Fruit fly (Drosophila melanogaster): ENCODE data around the gene pll.

The pll gene

dm6 chr3R:27208724-27209343, 44.1 kb downstream of the pll start (continued):
- TF ChIP-seq ase (GFP tag; IDR thresholded peaks at IDR 0.05) (peak; percentile 52; the same call in 1 of the 3 replicates), CG31441 (GFP tag; IDR thresholded peaks at IDR 0.05) (peak; percentile 22; the same call in 1 of the 2 replicates), CG5953 (GFP tag; IDR thresholded peaks at IDR 0.05) (peak; percentile 59; the same call in 1 of the 2 replicates), NK7.1 (GFP tag; optimal IDR thresholded peaks at IDR 0.05) (peak; percentile 27), Antp (GFP tag; optimal IDR thresholded peaks at IDR 0.05) (peak; percentile 1), twi (tag; optimal IDR thresholded peaks at IDR 0.05) (no peak), Sox102F (GFP tag; optimal IDR thresholded peaks at IDR 0.05) (peak; percentile 12), CG8478 (optimal IDR thresholded peaks at IDR 0.05) (no peak), Hr3 (GFP tag; optimal IDR thresholded peaks at IDR 0.05) (no peak), H15 (GFP tag; IDR thresholded peaks at IDR 0.05) (no peak), Mes4 (GFP tag; optimal IDR thresholded peaks at IDR 0.05) (peak; percentile 37), row (GFP tag; IDR thresholded peaks at IDR 0.05) (no peak), Opbp (GFP tag; IDR thresholded peaks at IDR 0.05; ENCODE audit: partially characterized antibody) (no peak), scrt (GFP tag; optimal IDR thresholded peaks at IDR 0.05) (no peak), tgo (GFP tag; IDR thresholded peaks at IDR 0.05) (no peak; the same call in 2 of the 3 replicates), gem (tag; optimal IDR thresholded peaks at IDR 0.05) (peak; percentile 57), aop (GFP tag; IDR thresholded peaks at IDR 0.05) (no peak), CG1024 (GFP tag; IDR thresholded peaks at IDR 0.05) (peak; percentile 40; the same call in 1 of the 2 replicates), pros (GFP tag; optimal IDR thresholded peaks at IDR 0.05) (no peak), h (optimal IDR thresholded peaks at IDR 0.05) (no peak), CG9817 (tag; optimal IDR thresholded peaks at IDR 0.05) (no peak), MTF-1 (GFP tag; optimal IDR thresholded peaks at IDR 0.05; ENCODE audit: borderline replicate concordance) (peak; percentile 46), CG2875 (GFP tag; optimal IDR thresholded peaks at IDR 0.05) (peak; percentile 66), CG11695 (GFP tag; IDR thresholded peaks at IDR 0.05) (peak; percentile 58; the same call in 1 of the 3 replicates), Nf-YA (GFP tag; IDR thresholded peaks at IDR 0.05) (peak; percentile 64), Lim3 (GFP tag; IDR thresholded peaks at IDR 0.05) (no peak), Kr (GFP tag; optimal IDR thresholded peaks at IDR 0.05) (no peak), Hr51 (GFP tag; optimal IDR thresholded peaks at IDR 0.05) (peak in 1 of 2 experiments; percentile 24), danr (GFP tag; IDR thresholded peaks at IDR 0.05) (no peak), toy (GFP tag; IDR thresholded peaks at IDR 0.05) (no peak), Hr39 (optimal IDR thresholded peaks at IDR 0.05) (no peak), pho (GFP tag; optimal IDR thresholded peaks at IDR 0.05) (peak; percentile 19), CG33213 (GFP tag; optimal IDR thresholded peaks at IDR 0.05) (peak; percentile 57), HLHmδ (GFP tag; optimal IDR thresholded peaks at IDR 0.05) (peak; percentile 23), CG17359 (tag; optimal IDR thresholded peaks at IDR 0.05) (peak; percentile 60), ham (GFP tag; IDR thresholded peaks at IDR 0.05) (no peak), CG13775 (GFP tag; optimal IDR thresholded peaks at IDR 0.05) (no peak), CG10565 (GFP tag; optimal IDR thresholded peaks at IDR 0.05) (no peak), CG8388 (GFP tag; optimal IDR thresholded peaks at IDR 0.05) (no peak), disco-r (GFP tag; optimal IDR thresholded peaks at IDR 0.05) (no peak), CG18011 (GFP tag; optimal IDR thresholded peaks at IDR 0.05) (no peak), CG17829 (tag; optimal IDR thresholded peaks at IDR 0.05) (no peak), cg (GFP tag; optimal IDR thresholded peaks at IDR 0.05) (no peak), CG7928 (GFP tag; optimal IDR thresholded peaks at IDR 0.05) (no peak), BEAF-32 (GFP tag; optimal IDR thresholded peaks at IDR 0.05) (no peak), trem (tag; optimal IDR thresholded peaks at IDR 0.05) (no peak), CG7839 (tag; optimal IDR thresholded peaks at IDR 0.05) (peak; percentile 5), Pdp1 (GFP tag; optimal IDR thresholded peaks at IDR 0.05) (peak; percentile 2 to 25), fru (optimal IDR thresholded peaks at IDR 0.05) (no peak), esg (GFP tag; conservative IDR thresholded peaks at IDR 0.05) (no peak), Scr (GFP tag; IDR thresholded peaks at IDR 0.05; ENCODE audit: partially characterized antibody) (no peak)

Data from whole organism, embryonic.